Worm (Caenorhabditis elegans) whole organism, young adult: Measurements from ENCODE around the gene clc-9.

Source experiments
- B0261.1 ChIP-seq: sonication (generic microtip); optimal IDR thresholded peaks from 2 replicates; lab custom pipeline; 2016; ENCODE audit warnings: mild to moderate bottlenecking, missing genetic modification characterization, moderate library complexity, missing compliant biosample characterization
- C06A6.2 ChIP-seq: fragments of 200-800 bp; sonication (Bioruptor generic); conservative IDR thresholded peaks from 2 replicates; pipeline ENCODE4 v1.3.6; 2022; ENCODE audit warnings: missing genetic modification characterization, missing compliant biosample characterization
- F52B5.7 ChIP-seq: sonication (generic microtip); optimal IDR thresholded peaks from 2 replicates; lab custom pipeline; 2016; ENCODE audit warnings: mild to moderate bottlenecking, missing genetic modification characterization, missing compliant biosample characterization
- F55B11.4 ChIP-seq: sonication (generic microtip); optimal IDR thresholded peaks from 2 replicates; lab custom pipeline; 2016; ENCODE audit warnings: missing compliant biosample characterization, missing genetic modification characterization, borderline replicate concordance; ENCODE audit not compliant: insufficient read depth
- F57C9.4 ChIP-seq: sonication (generic microtip); optimal IDR thresholded peaks from 2 replicates; lab custom pipeline; 2017; ENCODE audit warnings: mild to moderate bottlenecking, missing genetic modification characterization, missing compliant biosample characterization
- K11D2.4 ChIP-seq: fragments of 200-800 bp; sonication (Bioruptor generic); IDR thresholded peaks from 2 replicates; pipeline ENCODE4 v1.3.6; 2022; ENCODE audit warnings: missing genetic modification reagents, missing genetic modification characterization, missing compliant biosample characterization
- K12H6.12 ChIP-seq: fragments of 200-800 bp; sonication (Bioruptor generic); optimal IDR thresholded peaks from 2 replicates; lab custom pipeline; 2018; ENCODE audit warnings: mild to moderate bottlenecking, missing genetic modification characterization, missing compliant biosample characterization
- T26A5.8 ChIP-seq: sonication (generic microtip); optimal IDR thresholded peaks from 2 replicates; lab custom pipeline; 2016; ENCODE audit warnings: missing genetic modification characterization, missing compliant biosample characterization
- Y95B8A.8 ChIP-seq: fragments of 200-800 bp; sonication (Bioruptor generic); IDR thresholded peaks from 2 replicates; pipeline ENCODE4 v1.3.6; 2022; ENCODE audit warnings: missing genetic modification reagents, missing genetic modification characterization, missing compliant biosample characterization
- ama-1 ChIP-seq, 3 experiments: fragments of 150-350 bp in 1 of 3; sonication (generic microtip) in 2 of 3; optimal IDR thresholded peaks; 2 replicates each; lab custom pipeline; 2014 to 2018; ENCODE audit warnings: missing biosample characterization in 2 of 3, missing genetic modification characterization in 2 of 3, missing genetic modification reagents in 2 of 3
- attf-5 ChIP-seq: fragments of 200-800 bp; sonication (Bioruptor generic); optimal IDR thresholded peaks from 2 replicates; lab custom pipeline; 2018; ENCODE audit warnings: mild to moderate bottlenecking, missing genetic modification characterization, missing compliant biosample characterization
- attf-6 ChIP-seq: fragments of 200-800 bp; sonication (Bioruptor generic); IDR thresholded peaks from 2 replicates; pipeline ENCODE4 v1.3.6; 2022; ENCODE audit warnings: missing genetic modification reagents, missing genetic modification characterization, missing compliant biosample characterization
- bed-1 ChIP-seq: fragments of 200-800 bp; sonication (Bioruptor generic); IDR thresholded peaks from 2 replicates; pipeline ENCODE4 v1.3.6; 2022; ENCODE audit warnings: missing genetic modification reagents, missing genetic modification characterization, missing compliant biosample characterization
- ccch-3 ChIP-seq: fragments of 200-800 bp; sonication (Bioruptor generic); optimal IDR thresholded peaks from 2 replicates; lab custom pipeline; 2018; ENCODE audit warnings: mild to moderate bottlenecking, missing genetic modification characterization, missing compliant biosample characterization
- cebp-1 ChIP-seq, 2 experiments: fragments of 200-800 bp in 1 of 2; sonication (Bioruptor generic) in 1 of 2; sonication (generic microtip) in 1 of 2; IDR thresholded peaks in 1 of 2; optimal IDR thresholded peaks in 1 of 2; 2 replicates each; pipeline versions ENCODE4 v1.3.6 to Lab custom; 2017 to 2022; ENCODE audit warnings: missing compliant biosample characterization in 2 of 2, missing genetic modification characterization in 2 of 2, mild to moderate bottlenecking in 1 of 2, missing genetic modification reagents in 1 of 2, moderate library complexity in 1 of 2
- ceh-40 ChIP-seq: fragments of 200-800 bp; sonication (Bioruptor generic); IDR thresholded peaks from 2 replicates; pipeline ENCODE4 v1.3.6; 2022; ENCODE audit warnings: missing genetic modification characterization, missing compliant biosample characterization
- chd-7 ChIP-seq: sonication (generic microtip); optimal IDR thresholded peaks from 2 replicates; lab custom pipeline; 2016; ENCODE audit warnings: mild to moderate bottlenecking, missing genetic modification characterization, moderate library complexity, missing compliant biosample characterization
- die-1 ChIP-seq: sonication (generic microtip); optimal IDR thresholded peaks from 2 replicates; lab custom pipeline; 2016; ENCODE audit warnings: missing genotype, mild to moderate bottlenecking, missing genetic modification characterization, missing compliant biosample characterization
- dox-1 ChIP-seq: fragments of 200-800 bp; sonication (Bioruptor generic); IDR thresholded peaks from 2 replicates; pipeline ENCODE4 v1.3.6; 2022; ENCODE audit warnings: missing genetic modification reagents, missing genetic modification characterization, missing compliant biosample characterization
- hlh-26 ChIP-seq: fragments of 200-800 bp; sonication (Bioruptor generic); conservative IDR thresholded peaks from 2 replicates; pipeline ENCODE4 v1.3.6; 2022; ENCODE audit warnings: missing genetic modification reagents, missing genetic modification characterization, missing compliant biosample characterization
- hmg-1.2 ChIP-seq: fragments of 200-800 bp; sonication (Bioruptor generic); IDR thresholded peaks from 2 replicates; pipeline ENCODE4 v1.3.6; 2022; ENCODE audit warnings: missing genetic modification reagents, missing genetic modification characterization, missing compliant biosample characterization
- lag-1 ChIP-seq: fragments of 200-800 bp; sonication (Bioruptor generic); IDR thresholded peaks from 2 replicates; pipeline ENCODE4 v1.3.6; 2022; ENCODE audit warnings: missing genetic modification reagents, missing genetic modification characterization, missing compliant biosample characterization
- let-526 ChIP-seq: fragments of 200-800 bp; sonication (Bioruptor generic); IDR thresholded peaks from 2 replicates; pipeline ENCODE4 v1.3.6; 2022; ENCODE audit warnings: missing genetic modification reagents, missing genetic modification characterization, missing compliant biosample characterization
- let-607 ChIP-seq, 2 experiments: fragments of 200-800 bp in 1 of 2; sonication (Bioruptor generic) in 1 of 2; sonication (generic microtip) in 1 of 2; optimal IDR thresholded peaks; 2 replicates each; lab custom pipeline; 2016 to 2018; ENCODE audit warnings: mild to moderate bottlenecking in 2 of 2, missing compliant biosample characterization in 2 of 2, missing genetic modification characterization in 2 of 2, moderate library complexity in 2 of 2, missing genotype in 1 of 2
- lin-35 ChIP-seq, 3 experiments: fragments of 150-350 bp in 2 of 3; sonication (generic microtip) in 1 of 3; optimal IDR thresholded peaks; 2 replicates each; lab custom pipeline; 2014 to 2018; ENCODE audit warnings: missing biosample characterization in 3 of 3, missing genetic modification characterization in 3 of 3, missing genetic modification reagents in 3 of 3
- madf-10 ChIP-seq: sonication (generic microtip); optimal IDR thresholded peaks from 2 replicates; lab custom pipeline; 2016; ENCODE audit warnings: mild to moderate bottlenecking, missing genetic modification characterization, missing compliant biosample characterization
- madf-3 ChIP-seq: fragments of 200-800 bp; sonication (Bioruptor generic); IDR thresholded peaks from 2 replicates; pipeline ENCODE4 v1.3.6; 2022; ENCODE audit warnings: missing genetic modification reagents, missing genetic modification characterization, missing compliant biosample characterization
- madf-8 ChIP-seq: fragments of 200-800 bp; sonication (Bioruptor generic); conservative IDR thresholded peaks from 2 replicates; pipeline ENCODE4 v1.3.6; 2022; ENCODE audit warnings: missing genetic modification reagents, missing genetic modification characterization, missing compliant biosample characterization
- nfya-2 ChIP-seq: fragments of 200-800 bp; sonication (Bioruptor generic); IDR thresholded peaks from 2 replicates; pipeline ENCODE4 v1.3.6; 2022; ENCODE audit warnings: missing genetic modification reagents, missing genetic modification characterization, missing compliant biosample characterization
- nfyb-1 ChIP-seq: fragments of 200-800 bp; sonication (Bioruptor generic); IDR thresholded peaks from 2 replicates; pipeline ENCODE4 v1.3.6; 2022; ENCODE audit warnings: missing genetic modification reagents, missing genetic modification characterization, missing compliant biosample characterization
- nhr-120 ChIP-seq: fragments of 200-800 bp; sonication (Bioruptor generic); IDR thresholded peaks from 2 replicates; pipeline ENCODE4 v1.3.6; 2022; ENCODE audit warnings: missing genetic modification characterization, missing compliant biosample characterization
- nhr-179 ChIP-seq: sonication (generic microtip); optimal IDR thresholded peaks from 2 replicates; lab custom pipeline; 2016; ENCODE audit warnings: mild to moderate bottlenecking, missing genetic modification characterization, missing compliant biosample characterization
- nhr-27 ChIP-seq: fragments of 200-800 bp; sonication (Bioruptor generic); optimal IDR thresholded peaks from 2 replicates; lab custom pipeline; 2018; ENCODE audit warnings: mild to moderate bottlenecking, missing genetic modification characterization, moderate library complexity, missing compliant biosample characterization
- pbrm-1 ChIP-seq: fragments of 200-800 bp; sonication (Bioruptor generic); IDR thresholded peaks from 2 replicates; pipeline ENCODE4 v1.3.6; 2022; ENCODE audit warnings: missing genetic modification reagents, missing genetic modification characterization, missing compliant biosample characterization
- rcor-1 ChIP-seq: fragments of 200-800 bp; sonication (Bioruptor generic); IDR thresholded peaks from 2 replicates; pipeline ENCODE4 v1.3.6; 2022; ENCODE audit warnings: missing genetic modification reagents, missing genetic modification characterization, missing compliant biosample characterization
- repo-1 ChIP-seq: sonication (generic microtip); optimal IDR thresholded peaks from 2 replicates; lab custom pipeline; 2017; ENCODE audit warnings: mild to moderate bottlenecking, missing genetic modification characterization, missing compliant biosample characterization
- sdz-38 ChIP-seq: sonication (generic microtip); optimal IDR thresholded peaks from 2 replicates; lab custom pipeline; 2016; ENCODE audit warnings: missing genotype, missing genetic modification characterization, missing compliant biosample characterization
- snpc-1.3 ChIP-seq: sonication (generic microtip); optimal IDR thresholded peaks from 2 replicates; lab custom pipeline; 2017; ENCODE audit warnings: missing genetic modification characterization, mild to moderate bottlenecking, missing compliant biosample characterization, antibody characterized with exemption, moderate library complexity, missing genotype, missing genetic modification reagents; ENCODE audit not compliant: insufficient read depth
- snpc-4 ChIP-seq, 5 experiments: fragments of 150-350 bp in 1 of 5; sonication (generic microtip) in 4 of 5; optimal IDR thresholded peaks; 2 replicates each; lab custom pipeline; 2014 to 2018; ENCODE audit warnings: missing genetic modification characterization in 5 of 5, missing biosample characterization in 3 of 5, antibody characterized with exemption in 2 of 5, mild to moderate bottlenecking in 2 of 5, missing compliant biosample characterization in 2 of 5, missing genotype in 2 of 5, moderate library complexity in 2 of 5, missing genetic modification reagents in 1 of 5
- tbp1 ChIP-seq: fragments of 200-800 bp; sonication (Bioruptor generic); optimal IDR thresholded peaks from 2 replicates; lab custom pipeline; 2018; ENCODE audit warnings: mild to moderate bottlenecking, missing genetic modification characterization, missing compliant biosample characterization
- tbx-9 ChIP-seq: sonication (generic microtip); optimal IDR thresholded peaks from 2 replicates; lab custom pipeline; 2016; ENCODE audit warnings: borderline replicate concordance, missing genetic modification characterization, inconsistent platforms, missing compliant biosample characterization
- unc-62 ChIP-seq: fragments of 150-350 bp; optimal IDR thresholded peaks from 2 replicates; lab custom pipeline; 2014; ENCODE audit warnings: missing biosample characterization, missing genetic modification reagents, missing genetic modification characterization
- xnd-1 ChIP-seq: sonication (generic microtip); optimal IDR thresholded peaks from 2 replicates; lab custom pipeline; 2016; ENCODE audit warnings: missing genotype, missing genetic modification reagents, missing genetic modification characterization, missing compliant biosample characterization
- zim-3 ChIP-seq: sonication (generic microtip); optimal IDR thresholded peaks from 2 replicates; lab custom pipeline; 2017; ENCODE audit warnings: mild to moderate bottlenecking, missing genetic modification characterization, moderate library complexity, missing compliant biosample characterization
- ztf-18 ChIP-seq: sonication (generic microtip); optimal IDR thresholded peaks from 2 replicates; lab custom pipeline; 2016; ENCODE audit warnings: missing genotype, mild to moderate bottlenecking, missing genetic modification characterization, missing compliant biosample characterization
- ztf-26 ChIP-seq: sonication (generic microtip); optimal IDR thresholded peaks from 2 replicates; lab custom pipeline; 2017; ENCODE audit warnings: missing genetic modification characterization, missing compliant biosample characterization

clc-9 gene

ce11 chrIV:11148788-11149366, 36.1 kb downstream of the clc-9 start:
- TF ChIP-seq sdz-38 (tag; lab: Kevin White, UChicago) (no peak), zim-3 (tag; lab: Kevin White, UChicago) (no peak), ztf-18 (tag; lab: Kevin White, UChicago) (no peak), ztf-26 (no peak), xnd-1 (tag; lab: Kevin White, UChicago) (no peak), K12H6.12 (tag; lab: Kevin White, UChicago) (no peak), nfya-2 (no peak), lag-1 (no peak), madf-3 (GFP tag; lab: Robert Waterston, UW) (no peak), cebp-1 (GFP tag; IDR thresholded peaks at IDR 0.05; lab: Robert Waterston, UW) (no peak), cebp-1 (tag; optimal IDR thresholded peaks at IDR 0.05; lab: Kevin White, UChicago) (peak; percentile 15), T26A5.8 (tag; lab: Kevin White, UChicago) (no peak), Y95B8A.8 (GFP tag; lab: Robert Waterston, UW) (0 out of 2 replicates have a peak, but pooled peaks have one; percentile 8), tbx-9 (tag; lab: Kevin White, UChicago) (no peak), B0261.1 (tag; lab: Kevin White, UChicago) (no peak), hlh-26 (GFP tag; lab: Robert Waterston, UW) (no peak), nfyb-1 (GFP tag; lab: Robert Waterston, UW) (peak; percentile 74; the same call in 1 of the 2 replicates), ceh-40 (no peak), madf-10 (no peak), die-1 (tag; lab: Kevin White, UChicago) (peak; percentile 30), pbrm-1 (GFP tag; lab: Robert Waterston, UW) (0 out of 2 replicates have a peak, but pooled peaks have one; percentile 46), hmg-1.2 (peak; percentile 35; the same call in 1 of the 2 replicates), attf-5 (GFP tag; lab: Kevin White, UChicago) (peak; percentile 47), tbp1 (GFP tag; lab: Kevin White, UChicago) (peak; percentile 11), nhr-27 (no peak), bed-1 (GFP tag; lab: Robert Waterston, UW) (no peak), let-526 (GFP tag; lab: Robert Waterston, UW) (no peak), C06A6.2 (GFP tag; lab: Robert Waterston, UW) (no peak), rcor-1 (GFP tag; lab: Robert Waterston, UW) (no peak), ccch-3 (GFP tag; lab: Kevin White, UChicago) (no peak), F52B5.7 (tag; lab: Kevin White, UChicago) (no peak), unc-62 (GFP tag; lab: Kevin White, UChicago) (no peak), madf-8 (GFP tag; lab: Robert Waterston, UW) (no peak), dox-1 (peak; percentile 31; the same call in 1 of the 2 replicates), ama-1 (optimal IDR thresholded peaks at IDR 0.05; lab: Kevin White, UChicago) (no peak), ama-1 (GFP tag; optimal IDR thresholded peaks at IDR 0.05; lab: Kevin White, UChicago) (no peak), chd-7 (peak; percentile 58), repo-1 (tag; lab: Kevin White, UChicago) (no peak), snpc-4 (GFP tag; optimal IDR thresholded peaks at IDR 0.05; lab: Kevin White, UChicago) (no peak), snpc-4 (tag; optimal IDR thresholded peaks at IDR 0.05; lab: Kevin White, UChicago) (no peak), snpc-1.3 (tag; lab: Kevin White, UChicago) (no peak), K11D2.4 (no peak), F57C9.4 (tag; lab: Kevin White, UChicago) (no peak), F55B11.4 (tag; lab: Kevin White, UChicago) (no peak), let-607 (tag; optimal IDR thresholded peaks at IDR 0.05; lab: Kevin White, UChicago) (peak in 1 of 2 experiments; percentile 46), nhr-179 (no peak), lin-35 (GFP tag; optimal IDR thresholded peaks at IDR 0.05; lab: Kevin White, UChicago) (no peak), nhr-120 (GFP tag; lab: Robert Waterston, UW) (no peak), attf-6 (GFP tag; lab: Robert Waterston, UW) (no peak)
